Worm (Caenorhabditis elegans): Measurements from ENCODE around the gene Y54G2A.12.

Gene Y54G2A.12

ce11 chrIV:2774500-2774899 lies 8.1 kb downstream of the Y54G2A.12 start:
- TF ChIP-seq mep-1 (tag; optimal IDR thresholded peaks at IDR 0.05) = peak; percentile 89
- peak; percentile 41; the same call in 1 of the 2 replicates for TF ChIP-seq lin-38 (GFP tag; IDR thresholded peaks at IDR 0.05)
- peak; percentile 80 for TF ChIP-seq pha-4 (GFP tag; IDR thresholded peaks at IDR 0.05)
- peak; percentile 92 for TF ChIP-seq pha-4 (tag; optimal IDR thresholded peaks at IDR 0.05)
- no peak for TF ChIP-seq egl-27 (tag; optimal IDR thresholded peaks at IDR 0.05)
- peak; percentile 69; the same call in 1 of the 2 replicates for TF ChIP-seq ceh-20 (GFP tag; IDR thresholded peaks at IDR 0.05)
- 0 out of 2 replicates have a peak, but pooled peaks have one; percentile 48 for TF ChIP-seq mdt-29 (GFP tag; IDR thresholded peaks at IDR 0.05)
- peak; percentile 75 for TF ChIP-seq lin-13 (GFP tag; optimal IDR thresholded peaks at IDR 0.05)
- no peak for TF ChIP-seq ceh-62 (tag; optimal IDR thresholded peaks at IDR 0.05)
- peak; percentile 92 for TF ChIP-seq dve-1 (tag; optimal IDR thresholded peaks at IDR 0.05; ENCODE audit: insufficient read depth)
- no peak for TF ChIP-seq Y105C5A.15 (GFP tag; IDR thresholded peaks at IDR 0.05)
- TF ChIP-seq F49E8.2 (tag; optimal IDR thresholded peaks at IDR 0.05; ENCODE audit: borderline replicate concordance) = no peak
- TF ChIP-seq nhr-102 (tag; optimal IDR thresholded peaks at IDR 0.05) = peak; percentile 26
- no peak for TF ChIP-seq tra-1 (GFP tag; IDR thresholded peaks at IDR 0.05)
- TF ChIP-seq mdl-1 (tag; optimal IDR thresholded peaks at IDR 0.05) = peak; percentile 9 to 87
- no peak for TF ChIP-seq zip-2 (tag; optimal IDR thresholded peaks at IDR 0.05)
- TF ChIP-seq snpc-4 (tag; optimal IDR thresholded peaks at IDR 0.05) = no peak
- 0 out of 2 replicates have a peak, but pooled peaks have one; percentile 9 for TF ChIP-seq zip-11 (GFP tag; IDR thresholded peaks at IDR 0.05)
- TF ChIP-seq R02D3.7 (tag; optimal IDR thresholded peaks at IDR 0.05) = no peak
- TF ChIP-seq T20F7.1 (GFP tag; optimal IDR thresholded peaks at IDR 0.05) = peak; percentile 9
- peak; percentile 77 for TF ChIP-seq lin-29 (GFP tag; IDR thresholded peaks at IDR 0.05)
- TF ChIP-seq hlh-11 (tag; optimal IDR thresholded peaks at IDR 0.05) = peak; percentile 94
- TF ChIP-seq Y48G9A.11 (GFP tag; IDR thresholded peaks at IDR 0.05) = no peak
- peak; percentile 99 for TF ChIP-seq hlh-30 (tag; optimal IDR thresholded peaks at IDR 0.05; ENCODE audit: insufficient read depth)
- TF ChIP-seq ZK546.5 (tag; optimal IDR thresholded peaks at IDR 0.05) = no peak
- peak; percentile 94 for TF ChIP-seq nhr-28 (tag; optimal IDR thresholded peaks at IDR 0.05)
- peak; percentile 46; the same call in 1 of the 2 replicates for TF ChIP-seq arid-1 (GFP tag; conservative IDR thresholded peaks at IDR 0.05)
- TF ChIP-seq set-16 (GFP tag; IDR thresholded peaks at IDR 0.05) = peak; percentile 31; the same call in 1 of the 2 replicates
- peak; percentile 85 for TF ChIP-seq ama-1 (optimal IDR thresholded peaks at IDR 0.05)
- peak; percentile 49; the same call in 1 of the 2 replicates for TF ChIP-seq ctbp-1 (GFP tag; IDR thresholded peaks at IDR 0.05)
- TF ChIP-seq ceh-32 (tag; optimal IDR thresholded peaks at IDR 0.05; ENCODE audit: poor library complexity) = no peak
- 0 out of 2 replicates have a peak, but pooled peaks have one; percentile 58 for TF ChIP-seq nhr-42 (GFP tag; IDR thresholded peaks at IDR 0.05)
- TF ChIP-seq skn-1 (tag; optimal IDR thresholded peaks at IDR 0.05) = no peak
- no peak for TF ChIP-seq F44E2.7 (GFP tag; IDR thresholded peaks at IDR 0.05)
- TF ChIP-seq fos-1 (tag; optimal IDR thresholded peaks at IDR 0.05) = no peak
- TF ChIP-seq dpl-1 (GFP tag; optimal IDR thresholded peaks at IDR 0.05) = peak; percentile 28
- TF ChIP-seq hmg-1.1 (GFP tag; IDR thresholded peaks at IDR 0.05) = peak; percentile 82
- TF ChIP-seq mes-2 (tag; optimal IDR thresholded peaks at IDR 0.05; ENCODE audit: poor library complexity, severe bottlenecking) = peak; percentile 58
- TF ChIP-seq ces-1 (GFP tag; optimal IDR thresholded peaks at IDR 0.05) = no peak
- TF ChIP-seq nhr-6 (tag; optimal IDR thresholded peaks at IDR 0.05) = peak; percentile 54
- TF ChIP-seq rbr-2 (tag; optimal IDR thresholded peaks at IDR 0.05) = peak; percentile 52
- TF ChIP-seq daf-16 (GFP tag; optimal IDR thresholded peaks at IDR 0.05) = peak in 1 of 2 experiments; percentile 20
- TF ChIP-seq daf-16 (tag; optimal IDR thresholded peaks at IDR 0.05) = peak; percentile 88
- TF ChIP-seq spr-1 (tag; optimal IDR thresholded peaks at IDR 0.05) = peak; percentile 39
- peak; percentile 17 to 82 for TF ChIP-seq lsy-2 (tag; optimal IDR thresholded peaks at IDR 0.05)
- no peak for TF ChIP-seq pqm-1 (tag; optimal IDR thresholded peaks at IDR 0.05)
- TF ChIP-seq daf-19 (GFP tag; conservative IDR thresholded peaks at IDR 0.05) = no peak
- TF ChIP-seq Y75B8A.6 (GFP tag; IDR thresholded peaks at IDR 0.05) = 0 out of 2 replicates have a peak, but pooled peaks have one; percentile 26
- peak; percentile 64 for TF ChIP-seq T26A8.4 (GFP tag; IDR thresholded peaks at IDR 0.05)
- TF ChIP-seq egl-43 (GFP tag; IDR thresholded peaks at IDR 0.05) = peak; percentile 57; the same call in 1 of the 2 replicates
- TF ChIP-seq lin-1 (GFP tag; IDR thresholded peaks at IDR 0.05) = peak; percentile 15; the same call in 1 of the 2 replicates
